Fruit fly (Drosophila melanogaster) whole organism: ENCODE measurements around the gene CG3168.

ENCODE experiments used
- EcR ChIP-seq, 2 experiments: fragments of >200 bp; optimal IDR thresholded peaks; 2 replicates each; lab custom pipeline; 2017; ENCODE audit warnings: missing biosample characterization in 2 of 2, missing genetic modification characterization in 2 of 2, missing genetic modification reagents in 2 of 2
- pan ChIP-seq: fragments of >200 bp; optimal IDR thresholded peaks from 2 replicates; lab custom pipeline; 2017

DNA sequence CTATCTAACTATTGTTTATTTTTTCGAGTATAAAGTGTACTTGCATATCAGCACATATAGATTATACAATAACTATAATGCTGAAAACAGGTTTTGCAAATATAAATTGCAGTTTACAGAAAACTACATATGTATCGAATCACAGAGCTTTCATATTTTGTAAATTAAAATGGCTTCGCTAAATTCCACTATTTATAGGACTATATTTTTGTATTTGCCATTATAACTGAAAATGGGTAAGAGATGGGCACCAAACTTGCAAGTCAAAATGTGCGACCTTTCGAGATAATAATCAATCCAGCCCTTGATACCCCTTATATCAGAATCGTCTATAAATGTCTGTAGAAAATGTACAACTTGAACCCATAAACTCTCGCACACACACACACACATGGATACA, 36.5 kb downstream of the CG3168 start:
- TF ChIP-seq pan (no peak), EcR (GFP tag; optimal IDR thresholded peaks at IDR 0.05; lab: Kevin White, UChicago) (no peak)
